Worm (Caenorhabditis elegans): ENCODE measurements around the gene Y59H11AR.3.

The Y59H11AR.3 gene

ce11 chrIV:8607468-8607867, 12.3 kb upstream of the Y59H11AR.3 start:
- peak; percentile 54 for TF ChIP-seq lsl-1 (GFP tag; optimal IDR thresholded peaks at IDR 0.05)
- TF ChIP-seq F33H1.4 (GFP tag; IDR thresholded peaks at IDR 0.05): peak; percentile 73

ce11 chrIV:8605217-8605616, 10.0 kb upstream of the Y59H11AR.3 start:
- TF ChIP-seq ceh-58 (GFP tag; IDR thresholded peaks at IDR 0.05) (no peak), ceh-100 (GFP tag; IDR thresholded peaks at IDR 0.05) (no peak), nfya-1 (tag; optimal IDR thresholded peaks at IDR 0.05; ENCODE audit: borderline replicate concordance, insufficient read depth) (no peak), ztf-26 (tag; optimal IDR thresholded peaks at IDR 0.05) (no peak), let-526 (GFP tag; IDR thresholded peaks at IDR 0.05) (no peak), F33H1.4 (GFP tag; IDR thresholded peaks at IDR 0.05) (no peak), F37B4.10 (GFP tag; IDR thresholded peaks at IDR 0.05) (no peak), fkh-3 (tag; optimal IDR thresholded peaks at IDR 0.05) (no peak), gei-17 (GFP tag; optimal IDR thresholded peaks at IDR 0.05) (no peak), C17E4.6 (GFP tag; IDR thresholded peaks at IDR 0.05) (no peak), rcor-1 (GFP tag; IDR thresholded peaks at IDR 0.05) (no peak), T26A5.8 (tag; optimal IDR thresholded peaks at IDR 0.05) (no peak)

ce11 chrIV:8602877-8603276, 7.7 kb upstream of the Y59H11AR.3 start, which contains the start of gene Y59H11AR.10:
Gene Y59H11AR.10, plus strand, starts transcription at chrIV:8603177.
- TF ChIP-seq mel-28 (tag; optimal IDR thresholded peaks at IDR 0.05; ENCODE audit: borderline replicate concordance): no peak
- no peak for TF ChIP-seq F52B5.7 (tag; optimal IDR thresholded peaks at IDR 0.05)
- TF ChIP-seq tbx-9 (tag; optimal IDR thresholded peaks at IDR 0.05; ENCODE audit: borderline replicate concordance): no peak
- no peak for TF ChIP-seq hmg-1.2 (GFP tag; IDR thresholded peaks at IDR 0.05)
- no peak for TF ChIP-seq dox-1 (GFP tag; IDR thresholded peaks at IDR 0.05)
- TF ChIP-seq T07F8.4 (tag; optimal IDR thresholded peaks at IDR 0.05): no peak
- no peak for TF ChIP-seq chd-7 (tag; optimal IDR thresholded peaks at IDR 0.05)
- TF ChIP-seq nhr-27 (tag; optimal IDR thresholded peaks at IDR 0.05): no peak
- TF ChIP-seq ekl-4 (GFP tag; IDR thresholded peaks at IDR 0.05): no peak
- TF ChIP-seq ztf-26 (tag; optimal IDR thresholded peaks at IDR 0.05): no peak
- no peak for TF ChIP-seq bed-1 (GFP tag; IDR thresholded peaks at IDR 0.05)

ce11 chrIV:8600712-8601330, 5.6 kb upstream of the Y59H11AR.3 start, which contains the start of gene Y59H11AR.4:
Gene Y59H11AR.4, minus strand, starts transcription at chrIV:8600762.
- TF ChIP-seq cebp-2 (GFP tag; IDR thresholded peaks at IDR 0.05) (no peak), Y67H2A.10 (GFP tag; conservative IDR thresholded peaks at IDR 0.05) (no peak), hlh-12 (tag; optimal IDR thresholded peaks at IDR 0.05) (no peak), ztf-26 (tag; optimal IDR thresholded peaks at IDR 0.05) (no peak), ceh-58 (GFP tag; IDR thresholded peaks at IDR 0.05) (no peak), F23B12.7 (tag; optimal IDR thresholded peaks at IDR 0.05; ENCODE audit: insufficient read depth) (no peak)

ce11 chrIV:8597504-8597903, 2.3 kb upstream of the Y59H11AR.3 start:
- TF ChIP-seq F22D6.2 (tag; optimal IDR thresholded peaks at IDR 0.05): no peak
- no peak for TF ChIP-seq mes-4 (tag; optimal IDR thresholded peaks at IDR 0.05)
- TF ChIP-seq egl-18 (GFP tag; IDR thresholded peaks at IDR 0.05): no peak
- no peak for TF ChIP-seq ceh-79 (tag; optimal IDR thresholded peaks at IDR 0.05)
- TF ChIP-seq egl-44 (GFP tag; IDR thresholded peaks at IDR 0.05): no peak
